Fruit fly (Drosophila melanogaster) whole organism, prepupa: Measurements from ENCODE around the gene Cyp4ac2.

ENCODE experiments used
- Blimp-1 ChIP-seq: fragments of 200-800 bp; sonication (Bioruptor generic); optimal IDR thresholded peaks from 3 replicates; lab custom pipeline; 2017; ENCODE audit warnings: missing biosample characterization, missing genetic modification characterization, mild to moderate bottlenecking, moderate library complexity, missing genetic modification reagents
- CG10631 ChIP-seq: fragments of 200-800 bp; sonication (Bioruptor generic); optimal IDR thresholded peaks from 2 replicates; lab custom pipeline; 2016; ENCODE audit warnings: missing biosample characterization, missing genetic modification characterization
- CG10669 ChIP-seq: fragments of 200-800 bp; sonication (Bioruptor generic); optimal IDR thresholded peaks from 3 replicates; lab custom pipeline; 2018; ENCODE audit warnings: missing biosample characterization, mild to moderate bottlenecking, missing genetic modification characterization, moderate library complexity
- CG11294 ChIP-seq: fragments of 200-800 bp; sonication (Bioruptor generic); IDR thresholded peaks from 2 replicates; pipeline ENCODE4 v1.3.6; 2022; ENCODE audit warnings: missing biosample characterization, missing genetic modification characterization
- CG15336 ChIP-seq: fragments of 200-800 bp; sonication (Bioruptor generic); IDR thresholded peaks from 2 replicates; pipeline ENCODE4 v1.3.6; 2022; ENCODE audit warnings: missing biosample characterization, missing genetic modification characterization
- CG1621 ChIP-seq: fragments of 200-800 bp; sonication (Bioruptor generic); optimal IDR thresholded peaks from 3 replicates; lab custom pipeline; 2018; ENCODE audit warnings: missing biosample characterization, mild to moderate bottlenecking, missing genetic modification characterization
- CG16779 ChIP-seq: fragments of 200-800 bp; sonication (Bioruptor generic); optimal IDR thresholded peaks from 3 replicates; lab custom pipeline; 2017; ENCODE audit warnings: missing biosample characterization, mild to moderate bottlenecking, missing genetic modification characterization
- CG32006 ChIP-seq: fragments of 200-800 bp; sonication (Bioruptor generic); optimal IDR thresholded peaks from 3 replicates; lab custom pipeline; 2017; ENCODE audit warnings: missing biosample characterization, mild to moderate bottlenecking, missing genetic modification characterization
- CG34406 ChIP-seq: fragments of 200-800 bp; sonication (Bioruptor generic); optimal IDR thresholded peaks from 3 replicates; lab custom pipeline; 2016; ENCODE audit warnings: missing biosample characterization, missing genetic modification characterization
- CG3919 ChIP-seq: fragments of 200-800 bp; sonication (Bioruptor generic); optimal IDR thresholded peaks from 3 replicates; lab custom pipeline; 2016; ENCODE audit warnings: missing biosample characterization, missing genetic modification characterization
- CG6163 ChIP-seq: fragments of 200-800 bp; sonication (Bioruptor generic); IDR thresholded peaks from 3 replicates; pipeline ENCODE4 v1.3.6; 2022; ENCODE audit warnings: missing biosample characterization, missing genetic modification characterization
- CG6276 ChIP-seq: fragments of 200-800 bp; sonication (Bioruptor generic); optimal IDR thresholded peaks from 2 replicates; lab custom pipeline; 2017; ENCODE audit warnings: missing biosample characterization, mild to moderate bottlenecking, missing genetic modification characterization
- CG6792 ChIP-seq: fragments of 200-800 bp; sonication (Bioruptor generic); optimal IDR thresholded peaks from 3 replicates; lab custom pipeline; 2016; ENCODE audit warnings: missing biosample characterization, missing genetic modification characterization
- CG6808 ChIP-seq: fragments of 200-800 bp; sonication (Bioruptor generic); optimal IDR thresholded peaks from 3 replicates; lab custom pipeline; 2017; ENCODE audit warnings: missing biosample characterization, missing genetic modification characterization, mild to moderate bottlenecking, moderate library complexity, missing genetic modification reagents
- CG7368 ChIP-seq: fragments of 200-800 bp; sonication (Bioruptor generic); optimal IDR thresholded peaks from 3 replicates; lab custom pipeline; 2016; ENCODE audit warnings: missing biosample characterization, missing genetic modification characterization
- CG8119 ChIP-seq: fragments of 200-800 bp; sonication (Bioruptor generic); IDR thresholded peaks from 3 replicates; pipeline ENCODE4 v1.3.6; 2022; ENCODE audit warnings: missing biosample characterization, missing genetic modification characterization
- CG8319 ChIP-seq: fragments of 200-800 bp; sonication (Bioruptor generic); optimal IDR thresholded peaks from 3 replicates; lab custom pipeline; 2016; ENCODE audit warnings: missing biosample characterization, missing genetic modification characterization
- CG8632 ChIP-seq: fragments of 200-800 bp; sonication (Bioruptor generic); optimal IDR thresholded peaks from 3 replicates; lab custom pipeline; 2016; ENCODE audit warnings: missing biosample characterization, missing genetic modification characterization
- Eip75B ChIP-seq: fragments of 200-800 bp; sonication (Bioruptor generic); optimal IDR thresholded peaks from 3 replicates; lab custom pipeline; 2016; ENCODE audit warnings: missing biosample characterization, missing genetic modification characterization
- Eip78C ChIP-seq: fragments of 200-800 bp; sonication (Bioruptor generic); peaks from one replicate; lab custom pipeline; 2016; ENCODE audit warnings: missing biosample characterization, missing genetic modification characterization
- Eip93F ChIP-seq: fragments of 200-800 bp; sonication (Bioruptor generic); optimal IDR thresholded peaks from 2 replicates; lab custom pipeline; 2016; ENCODE audit warnings: missing biosample characterization, mild to moderate bottlenecking, missing genetic modification characterization
- Ets21C ChIP-seq: fragments of 200-800 bp; sonication (Bioruptor generic); optimal IDR thresholded peaks from 3 replicates; lab custom pipeline; 2016; ENCODE audit warnings: missing biosample characterization, missing genetic modification characterization
- Ets96B ChIP-seq: fragments of 200-800 bp; optimal IDR thresholded peaks from 2 replicates; lab custom pipeline; 2019; ENCODE audit warnings: missing biosample characterization, mild to moderate bottlenecking, missing genetic modification characterization, moderate library complexity
- Gug ChIP-seq: fragments of 200-800 bp; sonication (Bioruptor generic); IDR thresholded peaks from 2 replicates; pipeline ENCODE4 v1.3.6; 2022; ENCODE audit warnings: missing biosample characterization, missing genetic modification characterization
- Hr39 ChIP-seq: fragments of 200-800 bp; sonication (Bioruptor generic); optimal IDR thresholded peaks from 2 replicates; lab custom pipeline; 2016; ENCODE audit warnings: missing biosample characterization, missing genetic modification characterization
- Hr4 ChIP-seq: fragments of 200-800 bp; sonication (Bioruptor generic); optimal IDR thresholded peaks from 3 replicates; lab custom pipeline; 2016; ENCODE audit warnings: missing biosample characterization, missing genetic modification characterization
- Lpt ChIP-seq: fragments of 200-800 bp; sonication (Bioruptor generic); optimal IDR thresholded peaks from 3 replicates; lab custom pipeline; 2016; ENCODE audit warnings: missing biosample characterization, missing genetic modification characterization
- Met ChIP-seq: fragments of 200-800 bp; sonication (Bioruptor generic); optimal IDR thresholded peaks from 3 replicates; lab custom pipeline; 2016; ENCODE audit warnings: missing biosample characterization, missing genetic modification characterization
- OdsH ChIP-seq: fragments of 200-800 bp; sonication (Bioruptor generic); optimal IDR thresholded peaks from 3 replicates; lab custom pipeline; 2016; ENCODE audit warnings: missing biosample characterization, missing genetic modification characterization
- Smox ChIP-seq: fragments of 200-800 bp; sonication (Bioruptor generic); optimal IDR thresholded peaks from 3 replicates; lab custom pipeline; 2016; ENCODE audit warnings: missing biosample characterization, missing genetic modification characterization
- Sox102F ChIP-seq: fragments of 200-800 bp; sonication (Bioruptor generic); optimal IDR thresholded peaks from 2 replicates; lab custom pipeline; 2016; ENCODE audit warnings: missing biosample characterization, mild to moderate bottlenecking, missing genetic modification characterization
- acj6 ChIP-seq: fragments of 200-800 bp; sonication (Bioruptor generic); optimal IDR thresholded peaks from 3 replicates; lab custom pipeline; 2016; ENCODE audit warnings: missing biosample characterization, missing genetic modification characterization
- cyc ChIP-seq: fragments of 200-800 bp; sonication (Bioruptor generic); optimal IDR thresholded peaks from 3 replicates; lab custom pipeline; 2016; ENCODE audit warnings: missing biosample characterization, missing genetic modification characterization
- dac ChIP-seq: fragments of 200-800 bp; sonication (Bioruptor generic); optimal IDR thresholded peaks from 2 replicates; lab custom pipeline; 2017; ENCODE audit warnings: missing biosample characterization, mild to moderate bottlenecking, missing genetic modification characterization
- dsx ChIP-seq: fragments of 200-800 bp; optimal IDR thresholded peaks from 3 replicates; lab custom pipeline; 2019; ENCODE audit warnings: missing biosample characterization, mild to moderate bottlenecking, missing genetic modification characterization, moderate library complexity; ENCODE audit not compliant: poor library complexity, severe bottlenecking
- eg ChIP-seq: fragments of 200-800 bp; sonication (Bioruptor generic); IDR thresholded peaks from 3 replicates; pipeline ENCODE4 v1.3.6; 2022; ENCODE audit warnings: missing biosample characterization, missing genetic modification characterization
- esn ChIP-seq: fragments of 200-800 bp; sonication (Bioruptor generic); optimal IDR thresholded peaks from 2 replicates; lab custom pipeline; 2016; ENCODE audit warnings: missing biosample characterization, mild to moderate bottlenecking, missing genetic modification characterization, moderate library complexity
- fd85E ChIP-seq: fragments of 200-800 bp; sonication (Bioruptor generic); optimal IDR thresholded peaks from 3 replicates; lab custom pipeline; 2016; ENCODE audit warnings: missing biosample characterization, missing genetic modification characterization
- fkh ChIP-seq: fragments of 200-800 bp; sonication (Bioruptor generic); optimal IDR thresholded peaks from 3 replicates; lab custom pipeline; 2017; ENCODE audit warnings: missing biosample characterization, mild to moderate bottlenecking, missing genetic modification characterization, moderate library complexity
- lz ChIP-seq: fragments of 200-800 bp; sonication (Bioruptor generic); optimal IDR thresholded peaks from 3 replicates; lab custom pipeline; 2016; ENCODE audit warnings: missing biosample characterization, missing genetic modification characterization
- net ChIP-seq: fragments of 200-800 bp; sonication (Bioruptor generic); optimal IDR thresholded peaks from 3 replicates; lab custom pipeline; 2016; ENCODE audit warnings: missing biosample characterization, missing genetic modification characterization
- pdm3 ChIP-seq: fragments of 200-800 bp; sonication (Bioruptor generic); optimal IDR thresholded peaks from 3 replicates; lab custom pipeline; 2016; ENCODE audit warnings: missing biosample characterization, missing genetic modification characterization
- salr ChIP-seq, 2 experiments: fragments of 200-800 bp; sonication (Bioruptor generic); optimal IDR thresholded peaks; 3 replicates each; lab custom pipeline; 2016 to 2018; ENCODE audit warnings: missing biosample characterization in 2 of 2, missing genetic modification characterization in 2 of 2, mild to moderate bottlenecking in 1 of 2
- spab ChIP-seq: fragments of 200-800 bp; sonication (Bioruptor generic); optimal IDR thresholded peaks from 2 replicates; lab custom pipeline; 2017; ENCODE audit warnings: missing biosample characterization, mild to moderate bottlenecking, missing genetic modification characterization, missing genetic modification reagents
- svp ChIP-seq: fragments of 200-800 bp; sonication (Bioruptor generic); peaks from one replicate; lab custom pipeline; 2016; ENCODE audit warnings: missing biosample characterization, missing genetic modification characterization
- topi ChIP-seq: fragments of 200-800 bp; sonication (Bioruptor generic); optimal IDR thresholded peaks from 3 replicates; lab custom pipeline; 2016; ENCODE audit warnings: missing biosample characterization, missing genetic modification characterization

The Cyp4ac2 gene

DNA sequence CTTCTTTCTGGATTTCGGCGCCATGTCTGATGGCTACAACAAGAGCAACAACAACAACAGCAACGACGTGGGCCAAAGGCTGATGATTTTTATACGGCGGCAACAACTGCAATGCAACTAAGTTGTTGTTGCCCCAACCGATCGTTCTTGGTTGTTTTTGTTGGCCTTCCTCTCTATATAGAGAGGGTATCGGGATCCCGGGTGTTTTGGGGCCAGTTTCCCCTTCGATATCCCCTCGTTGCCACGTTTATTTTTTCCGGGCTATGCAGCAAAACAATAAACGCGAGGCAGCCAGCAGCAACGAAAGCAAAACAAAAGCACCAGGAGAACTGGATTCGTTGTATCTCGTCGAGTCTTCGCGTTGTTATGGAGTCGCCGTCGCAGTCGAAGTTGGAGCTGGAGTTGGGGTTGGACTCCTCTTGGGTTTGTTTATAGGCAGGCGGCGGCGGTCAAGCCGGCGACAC is 29.8 kb upstream of the Cyp4ac2 start (continued):
- TF ChIP-seq Lpt (GFP tag; lab: Kevin White, UChicago) (no peak), Eip78C (GFP tag; lab: Kevin White, UChicago) (peak; percentile 62), CG16779 (tag; lab: Kevin White, UChicago) (no peak), CG10631 (GFP tag; lab: Kevin White, UChicago) (no peak), CG3919 (GFP tag; lab: Kevin White, UChicago) (no peak), CG11294 (GFP tag; lab: Robert Waterston, UW) (no peak), CG6276 (GFP tag; lab: Kevin White, UChicago) (no peak), eg (GFP tag; lab: Robert Waterston, UW) (no peak), CG7368 (GFP tag; lab: Kevin White, UChicago) (no peak), cyc (GFP tag; lab: Kevin White, UChicago) (no peak), CG1621 (tag; lab: Kevin White, UChicago) (peak; percentile 66), CG34406 (GFP tag; lab: Kevin White, UChicago) (no peak), CG8319 (GFP tag; lab: Kevin White, UChicago) (no peak), svp (GFP tag; lab: Kevin White, UChicago) (no peak), CG32006 (peak; percentile 3), acj6 (GFP tag; lab: Kevin White, UChicago) (no peak), fd85E (GFP tag; lab: Kevin White, UChicago) (no peak), Gug (GFP tag; lab: Robert Waterston, UW) (no peak), Hr39 (GFP tag; lab: Kevin White, UChicago) (no peak), Blimp-1 (GFP tag; lab: Kevin White, UChicago) (no peak), Eip75B (GFP tag; lab: Kevin White, UChicago) (no peak), CG15336 (GFP tag; lab: Robert Waterston, UW) (no peak), CG8119 (GFP tag; lab: Robert Waterston, UW) (peak; percentile 32; the same call in 1 of the 3 replicates), net (GFP tag; lab: Kevin White, UChicago) (peak; percentile 4), esn (GFP tag; lab: Kevin White, UChicago) (no peak), salr (GFP tag; optimal IDR thresholded peaks at IDR 0.05; lab: Kevin White, UChicago) (peak in 1 of 2 experiments; percentile 3), CG6808 (GFP tag; lab: Kevin White, UChicago) (peak; percentile 18), Ets21C (GFP tag; lab: Kevin White, UChicago) (no peak), Hr4 (GFP tag; lab: Kevin White, UChicago) (no peak)

DNA sequence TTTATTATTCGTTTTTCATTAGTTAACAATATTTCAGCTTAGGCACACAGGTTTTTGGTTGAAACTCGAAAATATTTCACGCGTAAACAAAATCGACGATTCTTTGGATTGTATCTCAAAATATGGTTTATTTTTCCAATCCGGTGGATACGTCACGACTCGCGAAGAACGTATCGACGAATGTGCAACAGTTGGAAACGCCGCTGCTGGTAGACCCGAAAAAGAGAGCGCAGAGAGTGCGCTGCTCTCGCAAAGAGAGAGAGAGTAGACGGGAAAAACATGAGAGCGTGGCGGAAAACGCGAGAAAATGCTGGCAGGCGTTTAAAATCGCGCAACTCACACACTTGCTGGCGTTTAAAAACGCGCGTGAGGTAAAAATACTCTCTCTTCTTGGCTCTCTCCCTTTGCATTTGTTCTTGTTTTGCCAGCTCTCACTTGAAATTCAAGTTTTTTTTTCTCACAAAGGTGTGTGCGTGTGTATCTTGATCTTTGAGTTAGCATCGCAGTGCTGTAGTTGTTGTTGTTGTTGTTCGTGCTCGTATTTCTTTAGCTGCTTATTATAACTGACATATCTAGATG is 28.9 kb upstream of the Cyp4ac2 start:
- TF ChIP-seq CG6792 (GFP tag; lab: Kevin White, UChicago), result peak; percentile 1
- peak; percentile 39 for TF ChIP-seq Eip75B (GFP tag; lab: Kevin White, UChicago)
- peak; percentile 14 for TF ChIP-seq CG8632
- TF ChIP-seq fd85E (GFP tag; lab: Kevin White, UChicago), result peak; percentile 36
- TF ChIP-seq Ets96B (tag; lab: Kevin White, UChicago), result no peak
- no peak for TF ChIP-seq pdm3 (GFP tag; lab: Kevin White, UChicago)
- peak; percentile 65; the same call in 1 of the 2 replicates for TF ChIP-seq CG15336 (GFP tag; lab: Robert Waterston, UW)
- TF ChIP-seq CG16779 (tag; lab: Kevin White, UChicago), result peak; percentile 50
- peak in 1 of 2 experiments; percentile 29 for TF ChIP-seq salr (GFP tag; optimal IDR thresholded peaks at IDR 0.05; lab: Kevin White, UChicago)
- no peak for TF ChIP-seq dac
- peak; percentile 53 for TF ChIP-seq Eip78C (GFP tag; lab: Kevin White, UChicago)
- TF ChIP-seq CG6808 (GFP tag; lab: Kevin White, UChicago), result peak; percentile 39
- peak; percentile 72; the same call in 2 of the 3 replicates for TF ChIP-seq eg (GFP tag; lab: Robert Waterston, UW)
- no peak for TF ChIP-seq Eip93F
- TF ChIP-seq net (GFP tag; lab: Kevin White, UChicago), result peak; percentile 6
- peak; percentile 6 for TF ChIP-seq CG10669 (GFP tag; lab: Kevin White, UChicago)
- TF ChIP-seq CG10631 (GFP tag; lab: Kevin White, UChicago), result no peak
- no peak for TF ChIP-seq OdsH (GFP tag; lab: Kevin White, UChicago)
- TF ChIP-seq Met (GFP tag; lab: Kevin White, UChicago), result peak; percentile 30
- peak; percentile 30; the same call in 1 of the 3 replicates for TF ChIP-seq CG6163
- TF ChIP-seq Smox (GFP tag; lab: Kevin White, UChicago), result no peak
- peak; percentile 51 for TF ChIP-seq esn (GFP tag; lab: Kevin White, UChicago)
- no peak for TF ChIP-seq CG11294 (GFP tag; lab: Robert Waterston, UW)
- TF ChIP-seq svp (GFP tag; lab: Kevin White, UChicago), result peak; percentile 52
- peak; percentile 7 for TF ChIP-seq CG6276 (GFP tag; lab: Kevin White, UChicago)
- TF ChIP-seq fkh (GFP tag; lab: Kevin White, UChicago), result peak; percentile 8
- no peak for TF ChIP-seq lz (GFP tag; lab: Kevin White, UChicago)
- TF ChIP-seq dsx (GFP tag; lab: Kevin White, UChicago), result peak; percentile 29
- TF ChIP-seq CG7368 (GFP tag; lab: Kevin White, UChicago), result peak; percentile 28
- peak; percentile 39 for TF ChIP-seq topi (GFP tag; lab: Kevin White, UChicago)
- TF ChIP-seq spab (GFP tag; lab: Kevin White, UChicago), result no peak
- TF ChIP-seq Lpt (GFP tag; lab: Kevin White, UChicago), result no peak
- TF ChIP-seq CG8319 (GFP tag; lab: Kevin White, UChicago), result peak; percentile 12
- no peak for TF ChIP-seq Blimp-1 (GFP tag; lab: Kevin White, UChicago)
- peak; percentile 77 for TF ChIP-seq Sox102F (GFP tag; lab: Kevin White, UChicago)
